Worm (Caenorhabditis elegans) whole organism, L1 larva: Measurements from ENCODE around the gene srb-19.

Source experiments
- dsc-1 ChIP-seq: sonication (generic microtip); optimal IDR thresholded peaks from 2 replicates; lab custom pipeline; 2016; ENCODE audit warnings: mild to moderate bottlenecking, missing genetic modification characterization, missing compliant biosample characterization
- mab-9 ChIP-seq: fragments of 200-800 bp; sonication (Bioruptor generic); IDR thresholded peaks from 2 replicates; pipeline ENCODE4 v1.3.6; 2022; ENCODE audit warnings: missing genetic modification reagents, missing genetic modification characterization, missing compliant biosample characterization
- nhr-19 ChIP-seq: fragments of 200-800 bp; sonication (Bioruptor generic); conservative IDR thresholded peaks from 2 replicates; pipeline ENCODE4 v1.3.6; 2022; ENCODE audit warnings: missing genetic modification characterization, missing compliant biosample characterization
- nhr-76 ChIP-seq: sonication (generic microtip); optimal IDR thresholded peaks from 2 replicates; lab custom pipeline; 2017; ENCODE audit warnings: missing biosample characterization, missing genetic modification characterization
- snpc-4 ChIP-seq: fragments of 150-350 bp; optimal IDR thresholded peaks from 2 replicates; lab custom pipeline; 2014; ENCODE audit warnings: missing biosample characterization, missing genetic modification characterization
- swsn-7 ChIP-seq: sonication (generic microtip); optimal IDR thresholded peaks from 2 replicates; lab custom pipeline; 2016; ENCODE audit warnings: missing genetic modification characterization, missing compliant biosample characterization
- unc-62 ChIP-seq: fragments of 150-350 bp; optimal IDR thresholded peaks from 2 replicates; lab custom pipeline; 2014; ENCODE audit warnings: missing biosample characterization, missing genetic modification reagents, missing genetic modification characterization

DNA sequence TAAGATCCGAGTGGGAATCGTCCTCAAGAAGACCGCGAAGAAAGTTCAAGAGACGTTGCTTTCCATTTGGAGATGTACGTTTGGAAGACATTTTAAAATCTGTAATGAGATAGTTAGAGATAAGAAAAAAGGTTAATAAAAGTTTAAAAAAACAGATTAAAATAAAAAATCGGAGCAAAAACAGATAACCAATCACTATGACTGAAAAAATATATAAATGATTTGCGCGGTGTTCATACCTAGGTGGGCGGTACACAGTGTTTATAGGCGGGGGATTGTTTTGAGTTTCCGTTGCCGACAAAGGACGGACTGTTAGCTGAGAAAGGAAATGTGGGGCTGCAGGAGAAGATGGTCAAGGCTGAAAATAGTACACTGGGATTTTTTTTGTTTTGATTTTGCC is 38.7 kb upstream of the srb-19 start, which contains the start of gene ets-7:
- no peak for TF ChIP-seq unc-62 (GFP tag; lab: Kevin White, UChicago)
- no peak for TF ChIP-seq snpc-4
- TF ChIP-seq nhr-76 (tag; lab: Kevin White, UChicago), result no peak
- no peak for TF ChIP-seq dsc-1 (tag; lab: Kevin White, UChicago)
- TF ChIP-seq swsn-7 (tag; lab: Kevin White, UChicago), result no peak
- TF ChIP-seq nhr-19 (GFP tag; lab: Robert Waterston, UW), result no peak
- no peak for TF ChIP-seq mab-9 (GFP tag; lab: Robert Waterston, UW)
